Worm (Caenorhabditis elegans): ENCODE results near the gene Y105C5B.9.

DNA sequence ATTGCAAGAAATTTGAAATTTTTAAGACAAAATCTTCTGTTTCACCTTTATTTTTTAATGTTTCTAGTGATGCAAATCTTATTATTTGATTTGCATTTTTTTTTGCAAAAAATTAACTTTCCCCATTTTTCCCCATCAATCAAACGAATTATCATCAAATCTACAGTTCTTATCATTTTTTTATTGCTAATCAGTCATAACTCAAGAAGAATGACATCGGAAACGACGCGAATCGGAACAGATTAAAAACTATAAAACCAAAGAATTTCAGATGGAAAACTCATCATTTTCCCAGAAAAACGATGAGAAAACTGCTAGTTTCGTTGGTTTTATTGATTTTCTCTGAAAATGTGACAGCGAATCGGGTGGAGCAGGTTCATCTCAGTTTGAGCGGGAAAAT lies 21.3 kb downstream of the Y105C5B.9 start, which contains the start of gene Y105C5B.15:
- TF ChIP-seq mep-1 (tag; optimal IDR thresholded peaks at IDR 0.05) (no peak), nhr-12 (tag; optimal IDR thresholded peaks at IDR 0.05) (no peak), unc-62 (GFP tag; optimal IDR thresholded peaks at IDR 0.05) (no peak), zip-8 (tag; optimal IDR thresholded peaks at IDR 0.05) (no peak), snpc-4 (tag; optimal IDR thresholded peaks at IDR 0.05) (no peak), pha-4 (tag; optimal IDR thresholded peaks at IDR 0.05) (no peak), mab-5 (tag; optimal IDR thresholded peaks at IDR 0.05) (no peak), nhr-237 (tag; optimal IDR thresholded peaks at IDR 0.05) (no peak), unc-39 (tag; optimal IDR thresholded peaks at IDR 0.05) (no peak), lin-32 (GFP tag; optimal IDR thresholded peaks at IDR 0.05) (no peak), elt-3 (tag; optimal IDR thresholded peaks at IDR 0.05) (no peak), nhr-76 (tag; optimal IDR thresholded peaks at IDR 0.05) (no peak), lsy-2 (tag; optimal IDR thresholded peaks at IDR 0.05) (no peak), blmp-1 (tag; optimal IDR thresholded peaks at IDR 0.05) (no peak)

All from whole organism, mixed stage, embryonic.